Worm (Caenorhabditis elegans) whole organism, young adult: ENCODE measurements around the gene algn-11.
A peak's percentile ranks its signal among the peaks of the same experiment; 100 is the strongest.

Experiments used
- B0019.2 ChIP-seq: fragments of 200-800 bp; sonication (Bioruptor generic); conservative IDR thresholded peaks from 2 replicates; pipeline ENCODE4 v1.3.6; 2022; ENCODE audit warnings: missing genetic modification reagents, missing genetic modification characterization, missing compliant biosample characterization
- B0035.1 ChIP-seq: sonication (generic microtip); optimal IDR thresholded peaks from 2 replicates; lab custom pipeline; 2016; ENCODE audit warnings: missing genetic modification characterization, mild to moderate bottlenecking, missing compliant biosample characterization, missing genotype, missing genetic modification reagents
- D2030.7 ChIP-seq: fragments of 200-800 bp; sonication (Bioruptor generic); IDR thresholded peaks from 2 replicates; pipeline ENCODE4 v1.3.6; 2022; ENCODE audit warnings: missing genetic modification reagents, missing genetic modification characterization, missing compliant biosample characterization
- F37B4.10 ChIP-seq: fragments of 200-800 bp; sonication (Bioruptor generic); IDR thresholded peaks from 2 replicates; pipeline ENCODE4 v1.3.6; 2022; ENCODE audit warnings: missing genetic modification characterization, missing compliant biosample characterization
- F57C9.4 ChIP-seq: sonication (generic microtip); optimal IDR thresholded peaks from 2 replicates; lab custom pipeline; 2017; ENCODE audit warnings: mild to moderate bottlenecking, missing genetic modification characterization, missing compliant biosample characterization
- Y53F4B.3 ChIP-seq: fragments of 200-800 bp; sonication (Bioruptor generic); IDR thresholded peaks from 2 replicates; pipeline ENCODE4 v1.3.6; 2022; ENCODE audit warnings: missing genetic modification reagents, missing genetic modification characterization, missing compliant biosample characterization
- Y95B8A.8 ChIP-seq: fragments of 200-800 bp; sonication (Bioruptor generic); IDR thresholded peaks from 2 replicates; pipeline ENCODE4 v1.3.6; 2022; ENCODE audit warnings: missing genetic modification reagents, missing genetic modification characterization, missing compliant biosample characterization
- akir-1 ChIP-seq: fragments of 200-800 bp; sonication (Bioruptor generic); optimal IDR thresholded peaks from 2 replicates; lab custom pipeline; 2018; ENCODE audit warnings: mild to moderate bottlenecking, missing genetic modification characterization, moderate library complexity, missing compliant biosample characterization
- ama-1 ChIP-seq, 3 experiments: fragments of 150-350 bp in 1 of 3; sonication (generic microtip) in 2 of 3; optimal IDR thresholded peaks; 2 replicates each; lab custom pipeline; 2014 to 2018; ENCODE audit warnings: missing biosample characterization in 2 of 3, missing genetic modification characterization in 2 of 3, missing genetic modification reagents in 2 of 3
- aptf-2 ChIP-seq: fragments of 200-800 bp; sonication (Bioruptor generic); conservative IDR thresholded peaks from 2 replicates; pipeline ENCODE4 v1.3.6; 2022; ENCODE audit warnings: missing genetic modification reagents, missing genetic modification characterization, missing compliant biosample characterization
- atf-7 ChIP-seq: sonication (generic microtip); optimal IDR thresholded peaks from 2 replicates; lab custom pipeline; 2017; ENCODE audit warnings: mild to moderate bottlenecking, missing genetic modification characterization, missing compliant biosample characterization
- ceh-100 ChIP-seq: fragments of 200-800 bp; sonication (Bioruptor generic); IDR thresholded peaks from 2 replicates; pipeline ENCODE4 v1.3.6; 2022; ENCODE audit warnings: missing genetic modification reagents, missing genetic modification characterization, missing compliant biosample characterization
- ceh-58 ChIP-seq: fragments of 200-800 bp; sonication (Bioruptor generic); IDR thresholded peaks from 2 replicates; pipeline ENCODE4 v1.3.6; 2022; ENCODE audit warnings: missing genetic modification characterization, missing compliant biosample characterization
- ceh-79 ChIP-seq: sonication (generic microtip); optimal IDR thresholded peaks from 2 replicates; lab custom pipeline; 2017; ENCODE audit warnings: mild to moderate bottlenecking, missing genetic modification characterization, missing compliant biosample characterization
- ceh-91 ChIP-seq: fragments of 200-800 bp; sonication (Bioruptor generic); IDR thresholded peaks from 2 replicates; pipeline ENCODE4 v1.3.6; 2022; ENCODE audit warnings: missing genetic modification reagents, missing genetic modification characterization, missing compliant biosample characterization
- dox-1 ChIP-seq: fragments of 200-800 bp; sonication (Bioruptor generic); IDR thresholded peaks from 2 replicates; pipeline ENCODE4 v1.3.6; 2022; ENCODE audit warnings: missing genetic modification reagents, missing genetic modification characterization, missing compliant biosample characterization
- efl-1 ChIP-seq: fragments of 150-350 bp; optimal IDR thresholded peaks from 2 replicates; lab custom pipeline; 2014; ENCODE audit warnings: missing biosample characterization, missing genetic modification reagents, missing genetic modification characterization
- egl-18 ChIP-seq: fragments of 200-800 bp; sonication (Bioruptor generic); IDR thresholded peaks from 2 replicates; pipeline ENCODE4 v1.3.6; 2022; ENCODE audit warnings: missing genetic modification reagents, missing genetic modification characterization, missing compliant biosample characterization
- egrh-3 ChIP-seq: fragments of 200-800 bp; sonication (Bioruptor generic); IDR thresholded peaks from 2 replicates; pipeline ENCODE4 v1.3.6; 2022; ENCODE audit warnings: missing genetic modification reagents, missing genetic modification characterization, missing compliant biosample characterization
- gei-17 ChIP-seq: fragments of 200-800 bp; sonication (Bioruptor generic); optimal IDR thresholded peaks from 2 replicates; lab custom pipeline; 2018; ENCODE audit warnings: mild to moderate bottlenecking, missing genetic modification characterization, missing compliant biosample characterization
- hrde-1 ChIP-seq: sonication (generic microtip); optimal IDR thresholded peaks from 2 replicates; lab custom pipeline; 2016; ENCODE audit warnings: missing genetic modification characterization, mild to moderate bottlenecking, missing compliant biosample characterization, moderate library complexity, missing genotype, missing genetic modification reagents, borderline replicate concordance
- lag-1 ChIP-seq: fragments of 200-800 bp; sonication (Bioruptor generic); IDR thresholded peaks from 2 replicates; pipeline ENCODE4 v1.3.6; 2022; ENCODE audit warnings: missing genetic modification reagents, missing genetic modification characterization, missing compliant biosample characterization
- let-607 ChIP-seq, 2 experiments: fragments of 200-800 bp in 1 of 2; sonication (Bioruptor generic) in 1 of 2; sonication (generic microtip) in 1 of 2; optimal IDR thresholded peaks; 2 replicates each; lab custom pipeline; 2016 to 2018; ENCODE audit warnings: mild to moderate bottlenecking in 2 of 2, missing compliant biosample characterization in 2 of 2, missing genetic modification characterization in 2 of 2, moderate library complexity in 2 of 2, missing genotype in 1 of 2
- lsl-1 ChIP-seq: fragments of 200-800 bp; sonication (Bioruptor generic); optimal IDR thresholded peaks from 2 replicates; lab custom pipeline; 2018; ENCODE audit warnings: mild to moderate bottlenecking, missing genetic modification characterization, moderate library complexity, missing compliant biosample characterization
- madf-6 ChIP-seq: fragments of 200-800 bp; sonication (Bioruptor generic); IDR thresholded peaks from 2 replicates; pipeline ENCODE4 v1.3.6; 2022; ENCODE audit warnings: missing genetic modification reagents, missing genetic modification characterization, missing compliant biosample characterization
- nfyb-1 ChIP-seq: fragments of 200-800 bp; sonication (Bioruptor generic); IDR thresholded peaks from 2 replicates; pipeline ENCODE4 v1.3.6; 2022; ENCODE audit warnings: missing genetic modification reagents, missing genetic modification characterization, missing compliant biosample characterization
- nhr-120 ChIP-seq: fragments of 200-800 bp; sonication (Bioruptor generic); IDR thresholded peaks from 2 replicates; pipeline ENCODE4 v1.3.6; 2022; ENCODE audit warnings: missing genetic modification characterization, missing compliant biosample characterization
- nhr-179 ChIP-seq: sonication (generic microtip); optimal IDR thresholded peaks from 2 replicates; lab custom pipeline; 2016; ENCODE audit warnings: mild to moderate bottlenecking, missing genetic modification characterization, missing compliant biosample characterization
- nhr-80 ChIP-seq: sonication (generic microtip); optimal IDR thresholded peaks from 2 replicates; lab custom pipeline; 2016; ENCODE audit warnings: missing genetic modification characterization, missing compliant biosample characterization
- rec-8 ChIP-seq, 2 experiments: sonication (generic microtip); optimal IDR thresholded peaks; 2 replicates each; lab custom pipeline; 2016; ENCODE audit warnings: mild to moderate bottlenecking in 2 of 2, missing genetic modification characterization in 2 of 2, missing genetic modification reagents in 2 of 2, missing genotype in 2 of 2, missing biosample characterization in 1 of 2, missing compliant biosample characterization in 1 of 2, moderate library complexity in 1 of 2
- snpc-1.1 ChIP-seq: sonication (generic microtip); optimal IDR thresholded peaks from 2 replicates; lab custom pipeline; 2017; ENCODE audit warnings: missing genetic modification characterization, mild to moderate bottlenecking, missing compliant biosample characterization, antibody characterized with exemption, moderate library complexity, missing genotype, missing genetic modification reagents; ENCODE audit not compliant: insufficient read depth
- snpc-1.3 ChIP-seq: sonication (generic microtip); optimal IDR thresholded peaks from 2 replicates; lab custom pipeline; 2017; ENCODE audit warnings: missing genetic modification characterization, mild to moderate bottlenecking, missing compliant biosample characterization, antibody characterized with exemption, moderate library complexity, missing genotype, missing genetic modification reagents; ENCODE audit not compliant: insufficient read depth
- tbp1 ChIP-seq: fragments of 200-800 bp; sonication (Bioruptor generic); optimal IDR thresholded peaks from 2 replicates; lab custom pipeline; 2018; ENCODE audit warnings: mild to moderate bottlenecking, missing genetic modification characterization, missing compliant biosample characterization
- unc-130 ChIP-seq: sonication (generic microtip); optimal IDR thresholded peaks from 2 replicates; lab custom pipeline; 2016; ENCODE audit warnings: missing genetic modification reagents, missing genetic modification characterization, missing compliant biosample characterization
- zfh-2 ChIP-seq: fragments of 200-800 bp; sonication (Bioruptor generic); conservative IDR thresholded peaks from 2 replicates; pipeline ENCODE4 v1.3.6; 2022; ENCODE audit warnings: missing genetic modification reagents, missing genetic modification characterization, missing compliant biosample characterization
- ztf-18 ChIP-seq: sonication (generic microtip); optimal IDR thresholded peaks from 2 replicates; lab custom pipeline; 2016; ENCODE audit warnings: missing genotype, mild to moderate bottlenecking, missing genetic modification characterization, missing compliant biosample characterization
- ztf-28 ChIP-seq: fragments of 200-800 bp; sonication (Bioruptor generic); IDR thresholded peaks from 2 replicates; pipeline ENCODE4 v1.3.6; 2022; ENCODE audit warnings: missing genetic modification reagents, missing genetic modification characterization, missing compliant biosample characterization
- ztf-3 ChIP-seq: fragments of 200-800 bp; sonication (Bioruptor generic); optimal IDR thresholded peaks from 2 replicates; lab custom pipeline; 2018; ENCODE audit warnings: mild to moderate bottlenecking, missing genetic modification characterization, missing compliant biosample characterization

The algn-11 gene

DNA sequence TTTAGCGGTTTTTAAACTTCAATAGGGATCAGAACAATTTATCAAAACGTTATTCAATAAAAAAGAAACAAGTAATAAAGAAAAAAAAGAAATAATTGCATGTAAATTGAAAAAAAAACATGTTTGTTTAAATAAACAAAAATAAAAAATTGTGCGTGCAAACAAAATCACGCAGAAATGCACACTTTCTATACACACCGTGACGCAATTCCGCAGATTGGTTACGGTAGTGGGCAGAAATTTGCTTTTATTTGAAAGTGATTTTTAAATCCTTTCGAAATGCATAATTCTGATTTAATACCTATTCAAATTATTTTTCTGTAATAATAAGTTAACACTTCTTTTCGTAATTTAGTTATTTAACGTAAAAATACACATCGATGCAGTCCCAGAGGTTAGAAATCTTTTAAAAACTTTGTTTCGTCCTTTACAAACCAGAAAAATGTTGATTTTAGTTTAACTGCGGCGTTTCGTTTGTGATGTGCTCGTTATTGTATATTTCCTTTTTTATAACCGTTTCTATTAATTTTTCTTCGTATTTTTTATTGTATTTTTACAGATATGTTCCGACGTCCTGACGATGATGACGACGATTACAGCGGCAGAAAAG is 2.8 kb upstream of the algn-11 start, which contains the start of gene cwf-19L2:
Gene cwf-19L2 (plus strand): TSS at position 560 of the 610 bp plus-strand sequence.
- no peak for TF ChIP-seq gei-17 (GFP tag; lab: Kevin White, UChicago)
- no peak for TF ChIP-seq ztf-28 (GFP tag; lab: Robert Waterston, UW)
- no peak for TF ChIP-seq B0019.2 (GFP tag; lab: Robert Waterston, UW)
- no peak for TF ChIP-seq tbp1 (GFP tag; lab: Kevin White, UChicago)
- TF ChIP-seq D2030.7 (GFP tag; lab: Robert Waterston, UW), result peak; percentile 44; the same call in 1 of the 2 replicates
- TF ChIP-seq dox-1, result no peak
- TF ChIP-seq ztf-18 (tag; lab: Kevin White, UChicago), result no peak
- no peak for TF ChIP-seq hrde-1
- TF ChIP-seq lsl-1 (GFP tag; lab: Kevin White, UChicago), result peak; percentile 69
- no peak for TF ChIP-seq atf-7 (tag; lab: Kevin White, UChicago)
- peak; percentile 10; the same call in 1 of the 2 replicates for TF ChIP-seq madf-6 (GFP tag; lab: Robert Waterston, UW)
- TF ChIP-seq efl-1 (GFP tag; lab: Kevin White, UChicago), result peak; percentile 16
- no peak for TF ChIP-seq lag-1 (GFP tag; lab: Robert Waterston, UW)
- TF ChIP-seq, all 124 proteins: peak for 4

ce11 chrIII:7292569-7292968 is 2.2 kb upstream of the algn-11 start:
- TF ChIP-seq nhr-179 (no peak), nhr-80 (peak; percentile 40), let-607 (tag; optimal IDR thresholded peaks at IDR 0.05; lab: Kevin White, UChicago) (peak in 1 of 2 experiments; percentile 2)

DNA sequence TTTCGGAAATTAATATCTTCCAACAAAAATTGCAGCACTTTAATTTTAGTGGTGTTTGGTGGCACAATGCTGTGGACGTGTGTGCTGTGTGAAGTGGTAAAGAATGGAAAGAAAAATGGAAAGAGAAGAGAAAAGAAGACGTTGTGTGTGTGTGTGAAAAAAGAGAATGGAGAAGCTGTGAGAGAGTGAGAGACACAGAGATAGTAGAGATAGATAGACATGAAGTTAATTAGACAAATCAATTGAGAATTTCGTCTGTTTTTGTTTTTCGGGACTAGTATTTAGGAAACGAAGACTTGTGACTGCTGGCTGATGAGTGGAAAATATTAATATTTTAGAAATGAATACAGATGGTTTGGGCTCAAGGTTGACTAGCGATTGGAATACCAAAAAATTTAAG is 854 bp upstream of the algn-11 start:
- no peak for TF ChIP-seq unc-130 (GFP tag; lab: Kevin White, UChicago)
- TF ChIP-seq B0035.1 (tag; lab: Kevin White, UChicago), result no peak
- no peak for TF ChIP-seq egl-18 (GFP tag; lab: Robert Waterston, UW)
- no peak for TF ChIP-seq zfh-2 (GFP tag; lab: Robert Waterston, UW)
- no peak for TF ChIP-seq ceh-100 (GFP tag; lab: Robert Waterston, UW)
- no peak for TF ChIP-seq ama-1 (optimal IDR thresholded peaks at IDR 0.05; lab: Kevin White, UChicago)
- no peak for TF ChIP-seq ama-1 (GFP tag; optimal IDR thresholded peaks at IDR 0.05; lab: Kevin White, UChicago)
- TF ChIP-seq F57C9.4 (tag; lab: Kevin White, UChicago), result no peak
- no peak for TF ChIP-seq akir-1 (GFP tag; lab: Kevin White, UChicago)
- TF ChIP-seq Y53F4B.3 (GFP tag; lab: Robert Waterston, UW), result no peak
- TF ChIP-seq ztf-3 (GFP tag; lab: Kevin White, UChicago), result no peak
- TF ChIP-seq ceh-79 (tag; lab: Kevin White, UChicago), result no peak
- no peak for TF ChIP-seq ceh-91 (GFP tag; lab: Robert Waterston, UW)
- no peak for TF ChIP-seq egrh-3 (GFP tag; lab: Robert Waterston, UW)
- no peak for TF ChIP-seq nfyb-1

- TF ChIP-seq Y95B8A.8 (GFP tag; lab: Robert Waterston, UW), result no peak
- no peak for TF ChIP-seq nhr-120
- no peak for TF ChIP-seq snpc-1.3
- TF ChIP-seq F37B4.10 (GFP tag; lab: Robert Waterston, UW), result no peak
- TF ChIP-seq rec-8 (tag; optimal IDR thresholded peaks at IDR 0.05; lab: Kevin White, UChicago), result no peak
- no peak for TF ChIP-seq ceh-58 (GFP tag; lab: Robert Waterston, UW)
- no peak for TF ChIP-seq snpc-1.1 (tag; lab: Kevin White, UChicago)
- TF ChIP-seq F57C9.4 (tag; lab: Kevin White, UChicago), result no peak
- no peak for TF ChIP-seq aptf-2 (GFP tag; lab: Robert Waterston, UW)
- no peak for TF ChIP-seq dox-1
These were observed 2.9 kb downstream of the algn-11 start, which contains the start of gene ykt-6 for ce11 chrIII:7287503-7287902. Gene ykt-6 (minus strand): TSS chrIII:7287603.
